Fruit fly (Drosophila melanogaster) whole organism, prepupa: ENCODE measurements around the gene CG6974.
A peak's percentile ranks its signal among the peaks of the same experiment; 100 is the strongest.

ENCODE experiments used
- Blimp-1 ChIP-seq: fragments of 200-800 bp; sonication (Bioruptor generic); optimal IDR thresholded peaks from 3 replicates; lab custom pipeline; 2017; ENCODE audit warnings: missing biosample characterization, missing genetic modification characterization, mild to moderate bottlenecking, moderate library complexity, missing genetic modification reagents
- CG10631 ChIP-seq: fragments of 200-800 bp; sonication (Bioruptor generic); optimal IDR thresholded peaks from 2 replicates; lab custom pipeline; 2016; ENCODE audit warnings: missing biosample characterization, missing genetic modification characterization
- CG10669 ChIP-seq: fragments of 200-800 bp; sonication (Bioruptor generic); optimal IDR thresholded peaks from 3 replicates; lab custom pipeline; 2018; ENCODE audit warnings: missing biosample characterization, mild to moderate bottlenecking, missing genetic modification characterization, moderate library complexity
- CG11762 ChIP-seq: fragments of 200-800 bp; sonication (Bioruptor generic); optimal IDR thresholded peaks from 3 replicates; lab custom pipeline; 2016; ENCODE audit warnings: missing biosample characterization, missing genetic modification characterization; ENCODE audit not compliant: insufficient read depth
- CG11902 ChIP-seq: fragments of 200-800 bp; sonication (Bioruptor generic); optimal IDR thresholded peaks from 3 replicates; lab custom pipeline; 2016; ENCODE audit warnings: missing biosample characterization, missing genetic modification characterization
- CG1621 ChIP-seq: fragments of 200-800 bp; sonication (Bioruptor generic); optimal IDR thresholded peaks from 3 replicates; lab custom pipeline; 2018; ENCODE audit warnings: missing biosample characterization, mild to moderate bottlenecking, missing genetic modification characterization
- CG16779 ChIP-seq: fragments of 200-800 bp; sonication (Bioruptor generic); optimal IDR thresholded peaks from 3 replicates; lab custom pipeline; 2017; ENCODE audit warnings: missing biosample characterization, mild to moderate bottlenecking, missing genetic modification characterization
- CG3032 ChIP-seq: fragments of 200-800 bp; optimal IDR thresholded peaks from 2 replicates; lab custom pipeline; 2019; ENCODE audit warnings: missing biosample characterization, mild to moderate bottlenecking, missing genetic modification characterization, moderate library complexity
- CG31627 ChIP-seq: fragments of 200-800 bp; sonication (Bioruptor generic); optimal IDR thresholded peaks from 3 replicates; lab custom pipeline; 2016; ENCODE audit warnings: missing biosample characterization, missing genetic modification characterization
- CG32006 ChIP-seq: fragments of 200-800 bp; sonication (Bioruptor generic); optimal IDR thresholded peaks from 3 replicates; lab custom pipeline; 2017; ENCODE audit warnings: missing biosample characterization, mild to moderate bottlenecking, missing genetic modification characterization
- CG34406 ChIP-seq: fragments of 200-800 bp; sonication (Bioruptor generic); optimal IDR thresholded peaks from 3 replicates; lab custom pipeline; 2016; ENCODE audit warnings: missing biosample characterization, missing genetic modification characterization
- CG4318 ChIP-seq: fragments of 200-800 bp; sonication (Bioruptor generic); optimal IDR thresholded peaks from 3 replicates; lab custom pipeline; 2017; ENCODE audit warnings: missing biosample characterization, mild to moderate bottlenecking, missing genetic modification characterization
- CG6163 ChIP-seq: fragments of 200-800 bp; sonication (Bioruptor generic); IDR thresholded peaks from 3 replicates; pipeline ENCODE4 v1.3.6; 2022; ENCODE audit warnings: missing biosample characterization, missing genetic modification characterization
- CG6792 ChIP-seq: fragments of 200-800 bp; sonication (Bioruptor generic); optimal IDR thresholded peaks from 3 replicates; lab custom pipeline; 2016; ENCODE audit warnings: missing biosample characterization, missing genetic modification characterization
- CG6808 ChIP-seq: fragments of 200-800 bp; sonication (Bioruptor generic); optimal IDR thresholded peaks from 3 replicates; lab custom pipeline; 2017; ENCODE audit warnings: missing biosample characterization, missing genetic modification characterization, mild to moderate bottlenecking, moderate library complexity, missing genetic modification reagents
- CG6854 ChIP-seq: fragments of 200-800 bp; sonication (Bioruptor generic); optimal IDR thresholded peaks from 2 replicates; lab custom pipeline; 2017; ENCODE audit warnings: missing biosample characterization, mild to moderate bottlenecking, missing genetic modification characterization
- CG7368 ChIP-seq: fragments of 200-800 bp; sonication (Bioruptor generic); optimal IDR thresholded peaks from 3 replicates; lab custom pipeline; 2016; ENCODE audit warnings: missing biosample characterization, missing genetic modification characterization
- CG8119 ChIP-seq: fragments of 200-800 bp; sonication (Bioruptor generic); IDR thresholded peaks from 3 replicates; pipeline ENCODE4 v1.3.6; 2022; ENCODE audit warnings: missing biosample characterization, missing genetic modification characterization
- CG8319 ChIP-seq: fragments of 200-800 bp; sonication (Bioruptor generic); optimal IDR thresholded peaks from 3 replicates; lab custom pipeline; 2016; ENCODE audit warnings: missing biosample characterization, missing genetic modification characterization
- CG8632 ChIP-seq: fragments of 200-800 bp; sonication (Bioruptor generic); optimal IDR thresholded peaks from 3 replicates; lab custom pipeline; 2016; ENCODE audit warnings: missing biosample characterization, missing genetic modification characterization
- Eip75B ChIP-seq: fragments of 200-800 bp; sonication (Bioruptor generic); optimal IDR thresholded peaks from 3 replicates; lab custom pipeline; 2016; ENCODE audit warnings: missing biosample characterization, missing genetic modification characterization
- Eip78C ChIP-seq: fragments of 200-800 bp; sonication (Bioruptor generic); peaks from one replicate; lab custom pipeline; 2016; ENCODE audit warnings: missing biosample characterization, missing genetic modification characterization
- Eip93F ChIP-seq: fragments of 200-800 bp; sonication (Bioruptor generic); optimal IDR thresholded peaks from 2 replicates; lab custom pipeline; 2016; ENCODE audit warnings: missing biosample characterization, mild to moderate bottlenecking, missing genetic modification characterization
- Ets21C ChIP-seq: fragments of 200-800 bp; sonication (Bioruptor generic); optimal IDR thresholded peaks from 3 replicates; lab custom pipeline; 2016; ENCODE audit warnings: missing biosample characterization, missing genetic modification characterization
- Gug ChIP-seq: fragments of 200-800 bp; sonication (Bioruptor generic); IDR thresholded peaks from 2 replicates; pipeline ENCODE4 v1.3.6; 2022; ENCODE audit warnings: missing biosample characterization, missing genetic modification characterization
- Hr38 ChIP-seq: sonication (Bioruptor generic); optimal IDR thresholded peaks from 2 replicates; lab custom pipeline; 2016; ENCODE audit warnings: missing biosample characterization, missing genetic modification characterization
- Hr39 ChIP-seq: fragments of 200-800 bp; sonication (Bioruptor generic); optimal IDR thresholded peaks from 2 replicates; lab custom pipeline; 2016; ENCODE audit warnings: missing biosample characterization, missing genetic modification characterization
- Hr4 ChIP-seq: fragments of 200-800 bp; sonication (Bioruptor generic); optimal IDR thresholded peaks from 3 replicates; lab custom pipeline; 2016; ENCODE audit warnings: missing biosample characterization, missing genetic modification characterization
- Lpt ChIP-seq: fragments of 200-800 bp; sonication (Bioruptor generic); optimal IDR thresholded peaks from 3 replicates; lab custom pipeline; 2016; ENCODE audit warnings: missing biosample characterization, missing genetic modification characterization
- Met ChIP-seq: fragments of 200-800 bp; sonication (Bioruptor generic); optimal IDR thresholded peaks from 3 replicates; lab custom pipeline; 2016; ENCODE audit warnings: missing biosample characterization, missing genetic modification characterization
- OdsH ChIP-seq: fragments of 200-800 bp; sonication (Bioruptor generic); optimal IDR thresholded peaks from 3 replicates; lab custom pipeline; 2016; ENCODE audit warnings: missing biosample characterization, missing genetic modification characterization
- Smox ChIP-seq: fragments of 200-800 bp; sonication (Bioruptor generic); optimal IDR thresholded peaks from 3 replicates; lab custom pipeline; 2016; ENCODE audit warnings: missing biosample characterization, missing genetic modification characterization
- Sox14 ChIP-seq: fragments of 200-800 bp; sonication (Bioruptor generic); optimal IDR thresholded peaks from 3 replicates; lab custom pipeline; 2016; ENCODE audit warnings: missing biosample characterization, missing genetic modification characterization
- achi ChIP-seq: fragments of 200-800 bp; sonication (Bioruptor generic); optimal IDR thresholded peaks from 3 replicates; lab custom pipeline; 2016; ENCODE audit warnings: missing biosample characterization, missing genetic modification characterization
- dac ChIP-seq: fragments of 200-800 bp; sonication (Bioruptor generic); optimal IDR thresholded peaks from 2 replicates; lab custom pipeline; 2017; ENCODE audit warnings: missing biosample characterization, mild to moderate bottlenecking, missing genetic modification characterization
- dsx ChIP-seq: fragments of 200-800 bp; optimal IDR thresholded peaks from 3 replicates; lab custom pipeline; 2019; ENCODE audit warnings: missing biosample characterization, mild to moderate bottlenecking, missing genetic modification characterization, moderate library complexity; ENCODE audit not compliant: poor library complexity, severe bottlenecking
- eg ChIP-seq: fragments of 200-800 bp; sonication (Bioruptor generic); IDR thresholded peaks from 3 replicates; pipeline ENCODE4 v1.3.6; 2022; ENCODE audit warnings: missing biosample characterization, missing genetic modification characterization
- esn ChIP-seq: fragments of 200-800 bp; sonication (Bioruptor generic); optimal IDR thresholded peaks from 2 replicates; lab custom pipeline; 2016; ENCODE audit warnings: missing biosample characterization, mild to moderate bottlenecking, missing genetic modification characterization, moderate library complexity
- fd59A ChIP-seq: fragments of 200-800 bp; sonication (Bioruptor generic); optimal IDR thresholded peaks from 2 replicates; lab custom pipeline; 2017; ENCODE audit warnings: missing biosample characterization, mild to moderate bottlenecking, missing genetic modification characterization, missing genetic modification reagents
- fd85E ChIP-seq: fragments of 200-800 bp; sonication (Bioruptor generic); optimal IDR thresholded peaks from 3 replicates; lab custom pipeline; 2016; ENCODE audit warnings: missing biosample characterization, missing genetic modification characterization
- fkh ChIP-seq: fragments of 200-800 bp; sonication (Bioruptor generic); optimal IDR thresholded peaks from 3 replicates; lab custom pipeline; 2017; ENCODE audit warnings: missing biosample characterization, mild to moderate bottlenecking, missing genetic modification characterization, moderate library complexity
- net ChIP-seq: fragments of 200-800 bp; sonication (Bioruptor generic); optimal IDR thresholded peaks from 3 replicates; lab custom pipeline; 2016; ENCODE audit warnings: missing biosample characterization, missing genetic modification characterization
- pdm3 ChIP-seq: fragments of 200-800 bp; sonication (Bioruptor generic); optimal IDR thresholded peaks from 3 replicates; lab custom pipeline; 2016; ENCODE audit warnings: missing biosample characterization, missing genetic modification characterization
- salr ChIP-seq, 2 experiments: fragments of 200-800 bp; sonication (Bioruptor generic); optimal IDR thresholded peaks; 3 replicates each; lab custom pipeline; 2016 to 2018; ENCODE audit warnings: missing biosample characterization in 2 of 2, missing genetic modification characterization in 2 of 2, mild to moderate bottlenecking in 1 of 2
- spab ChIP-seq: fragments of 200-800 bp; sonication (Bioruptor generic); optimal IDR thresholded peaks from 2 replicates; lab custom pipeline; 2017; ENCODE audit warnings: missing biosample characterization, mild to moderate bottlenecking, missing genetic modification characterization, missing genetic modification reagents
- ss ChIP-seq, 2 experiments: fragments of 200-800 bp; sonication (Bioruptor generic); optimal IDR thresholded peaks; 2 replicates in 1 of 2; 3 replicates in 1 of 2; lab custom pipeline; 2017 to 2018; ENCODE audit warnings: mild to moderate bottlenecking in 2 of 2, missing biosample characterization in 2 of 2, missing genetic modification characterization in 2 of 2, moderate library complexity in 1 of 2
- svp ChIP-seq: fragments of 200-800 bp; sonication (Bioruptor generic); peaks from one replicate; lab custom pipeline; 2016; ENCODE audit warnings: missing biosample characterization, missing genetic modification characterization

The CG6974 gene

DNA sequence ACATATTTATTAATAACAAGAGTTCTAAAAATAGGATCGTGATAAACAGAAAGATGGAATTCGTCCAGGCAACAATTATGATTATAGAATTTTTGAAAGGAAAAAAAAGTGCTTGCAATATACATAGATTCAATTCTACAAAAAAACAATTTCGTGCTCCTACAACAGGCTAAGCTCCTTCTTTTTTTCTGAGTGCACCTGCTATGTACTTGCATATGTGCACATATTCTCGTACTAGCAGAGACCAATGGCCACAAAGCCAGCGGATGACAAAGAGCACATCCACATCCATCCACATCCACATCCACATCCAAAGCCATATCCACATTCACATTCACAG is 10.8 kb upstream of the CG6974 start (continued):
- TF ChIP-seq Hr38 (GFP tag; lab: Kevin White, UChicago) (no peak), Blimp-1 (GFP tag; lab: Kevin White, UChicago) (no peak), CG8319 (peak; percentile 33), CG6792 (GFP tag; lab: Kevin White, UChicago) (peak; percentile 46), CG10669 (GFP tag; lab: Kevin White, UChicago) (peak; percentile 76), dac (GFP tag; lab: Kevin White, UChicago) (no peak), salr (GFP tag; optimal IDR thresholded peaks at IDR 0.05; lab: Kevin White, UChicago) (peak; percentile 51 to 59), Lpt (GFP tag; lab: Kevin White, UChicago) (no peak), dsx (GFP tag; lab: Kevin White, UChicago) (peak; percentile 67), CG7368 (peak; percentile 20), CG10631 (peak; percentile 67), CG32006 (GFP tag; lab: Kevin White, UChicago) (peak; percentile 78), CG11762 (peak; percentile 18), Smox (GFP tag; lab: Kevin White, UChicago) (peak; percentile 26), Eip78C (GFP tag; lab: Kevin White, UChicago) (peak; percentile 94), CG6854 (GFP tag; lab: Kevin White, UChicago) (no peak), Hr4 (GFP tag; lab: Kevin White, UChicago) (peak; percentile 69), Gug (GFP tag; lab: Robert Waterston, UW) (peak; percentile 57; the same call in 1 of the 2 replicates), Eip93F (GFP tag; lab: Kevin White, UChicago) (no peak), CG8632 (GFP tag; lab: Kevin White, UChicago) (peak; percentile 72), CG11902 (GFP tag; lab: Kevin White, UChicago) (peak; percentile 46), net (GFP tag; lab: Kevin White, UChicago) (peak; percentile 58), eg (GFP tag; lab: Robert Waterston, UW) (peak; percentile 41; the same call in 1 of the 3 replicates), fd59A (GFP tag; lab: Kevin White, UChicago) (peak; percentile 74), ss (GFP tag; optimal IDR thresholded peaks at IDR 0.05; lab: Kevin White, UChicago) (peak; percentile 54 to 74)

DNA sequence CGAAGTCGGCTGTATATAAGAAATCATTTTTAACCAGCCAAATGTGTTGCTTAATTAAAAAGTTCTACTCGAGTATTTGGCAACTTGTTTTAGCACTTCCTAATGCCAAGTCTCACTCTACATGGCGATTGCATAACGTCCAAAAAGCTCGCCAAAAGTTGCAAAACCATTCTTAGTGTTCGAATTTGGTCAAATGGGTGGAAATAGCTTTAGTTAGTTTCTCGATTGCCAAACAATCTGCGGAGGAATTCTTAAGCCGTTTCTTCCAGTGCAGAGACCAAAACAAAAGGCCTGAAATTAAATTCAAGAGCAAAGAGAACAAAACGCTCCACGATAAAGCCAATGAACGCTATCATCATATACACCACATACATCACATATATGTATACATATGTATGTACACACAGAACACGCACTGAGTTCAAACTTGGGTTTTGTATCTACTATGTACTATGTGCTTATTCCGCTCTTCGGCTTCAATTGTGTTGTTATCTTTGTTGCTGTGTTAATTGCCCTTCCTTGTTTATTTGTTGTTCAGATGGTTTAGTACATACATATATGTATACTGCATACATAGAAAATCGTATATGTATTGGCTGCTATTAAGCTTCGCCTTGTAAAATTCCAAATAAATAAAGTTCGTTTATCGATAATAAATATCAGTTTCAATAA is 10.3 kb upstream of the CG6974 start:
- TF ChIP-seq ss (GFP tag; optimal IDR thresholded peaks at IDR 0.05; lab: Kevin White, UChicago) (no peak), CG6163 (peak; percentile 53; the same call in 2 of the 3 replicates), CG3032 (tag; lab: Kevin White, UChicago) (no peak), spab (no peak), achi (GFP tag; lab: Kevin White, UChicago) (no peak), CG6792 (GFP tag; lab: Kevin White, UChicago) (no peak), pdm3 (GFP tag; lab: Kevin White, UChicago) (no peak), eg (GFP tag; lab: Robert Waterston, UW) (peak; percentile 45; the same call in 1 of the 3 replicates), esn (GFP tag; lab: Kevin White, UChicago) (no peak), OdsH (GFP tag; lab: Kevin White, UChicago) (peak; percentile 4), net (GFP tag; lab: Kevin White, UChicago) (no peak), Hr38 (GFP tag; lab: Kevin White, UChicago) (no peak), CG7368 (peak; percentile 27), fd85E (no peak), CG16779 (tag; lab: Kevin White, UChicago) (no peak), CG6854 (GFP tag; lab: Kevin White, UChicago) (no peak), CG31627 (GFP tag; lab: Kevin White, UChicago) (peak; percentile 22), CG34406 (GFP tag; lab: Kevin White, UChicago) (no peak), CG8319 (no peak), CG11902 (GFP tag; lab: Kevin White, UChicago) (no peak), Sox14 (GFP tag; lab: Kevin White, UChicago) (no peak), salr (GFP tag; optimal IDR thresholded peaks at IDR 0.05; lab: Kevin White, UChicago) (peak in 1 of 2 experiments; percentile 17), Eip78C (GFP tag; lab: Kevin White, UChicago) (no peak), Hr39 (peak; percentile 36), CG6808 (GFP tag; lab: Kevin White, UChicago) (no peak), svp (GFP tag; lab: Kevin White, UChicago) (peak; percentile 75), Met (GFP tag; lab: Kevin White, UChicago) (peak; percentile 25), Eip75B (GFP tag; lab: Kevin White, UChicago) (no peak), CG8119 (GFP tag; lab: Robert Waterston, UW) (no peak), CG11762 (no peak), Ets21C (peak; percentile 1), CG4318 (no peak), Lpt (GFP tag; lab: Kevin White, UChicago) (no peak), dsx (GFP tag; lab: Kevin White, UChicago) (no peak), fkh (GFP tag; lab: Kevin White, UChicago) (peak; percentile 87), CG1621 (tag; lab: Kevin White, UChicago) (no peak)
